Worm (Caenorhabditis elegans) whole organism, dauer: Measurements from ENCODE around the gene R07B1.8.

Experiments
- unc-62 ChIP-seq: sonication (generic microtip); optimal IDR thresholded peaks from 2 replicates; lab custom pipeline; 2017; ENCODE audit warnings: missing biosample characterization, missing genetic modification reagents, missing genetic modification characterization

R07B1.8 gene

DNA sequence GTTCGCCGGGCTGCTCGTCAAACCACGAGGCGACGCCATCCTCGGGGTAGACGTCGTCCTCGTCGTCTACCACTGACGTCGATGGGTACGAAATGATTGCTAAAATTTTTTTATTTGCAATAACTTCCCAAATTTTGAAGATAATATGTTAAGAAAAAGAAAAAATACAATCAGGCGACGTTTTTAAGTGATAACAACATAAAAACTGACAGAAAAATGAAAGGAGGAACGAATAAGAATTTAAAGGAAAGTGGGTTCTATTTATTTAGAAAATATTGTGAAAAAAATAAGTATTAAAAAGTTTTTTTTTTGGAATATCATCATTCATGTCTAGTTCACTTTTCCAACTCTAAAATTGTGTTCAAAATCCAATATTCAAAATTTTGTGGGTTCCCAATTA is 50.3 kb downstream of the R07B1.8 start, which contains the start of gene dpy-22:
Gene dpy-22 (minus strand): TSS at position 101 of the 400 bp plus-strand sequence.
- TF ChIP-seq unc-62 (GFP tag; lab: Kevin White, UChicago), result no peak
